Fruit fly (Drosophila melanogaster) whole organism, wandering third instar larva: ENCODE data around the gene Ir94e.

Experiments used
- Abd-B ChIP-seq: fragments of >200 bp; optimal IDR thresholded peaks from 2 replicates; lab custom pipeline; 2017; ENCODE audit warnings: missing biosample characterization, missing genetic modification characterization
- Dif ChIP-seq: fragments of 200-275, 200-300 bp; sonication (Bioruptor generic); optimal IDR thresholded peaks from 2 replicates; lab custom pipeline; 2018; ENCODE audit warnings: missing biosample characterization, missing genetic modification characterization; ENCODE audit not compliant: partially characterized antibody
- dmrt93B ChIP-seq: fragments of 200-800 bp; sonication (Bioruptor generic); optimal IDR thresholded peaks from 2 replicates; lab custom pipeline; 2018; ENCODE audit warnings: missing biosample characterization, mild to moderate bottlenecking, missing genetic modification characterization
- dsf ChIP-seq: sonication (Bioruptor generic); optimal IDR thresholded peaks from 2 replicates; lab custom pipeline; 2016; ENCODE audit warnings: missing biosample characterization, missing genetic modification characterization, borderline replicate concordance
- jim ChIP-seq: fragments of 175-275, 200-325 bp; sonication (Bioruptor generic); optimal IDR thresholded peaks from 2 replicates; lab custom pipeline; 2016; ENCODE audit warnings: missing biosample characterization, mild to moderate bottlenecking, missing genetic modification characterization
- lola ChIP-seq: fragments of >200 bp; optimal IDR thresholded peaks from 2 replicates; lab custom pipeline; 2017; ENCODE audit warnings: missing biosample characterization, missing genetic modification characterization
- pan ChIP-seq: fragments of >200 bp; optimal IDR thresholded peaks from 2 replicates; lab custom pipeline; 2017
- sage ChIP-seq: fragments of 200-800 bp; sonication (Bioruptor generic); optimal IDR thresholded peaks from 2 replicates; lab custom pipeline; 2016; ENCODE audit warnings: missing biosample characterization, mild to moderate bottlenecking, missing genetic modification characterization
- sv ChIP-seq: fragments of 200-800 bp; sonication (Bioruptor generic); optimal IDR thresholded peaks from 3 replicates; lab custom pipeline; 2016; ENCODE audit warnings: missing biosample characterization, missing genetic modification characterization

- TF ChIP-seq sv (GFP tag; lab: Kevin White, UChicago) (no peak), jim (GFP tag; lab: Kevin White, UChicago) (no peak), Dif (no peak), dsf (GFP tag; lab: Kevin White, UChicago) (no peak), dmrt93B (GFP tag; lab: Kevin White, UChicago) (no peak), Abd-B (GFP tag; lab: Kevin White, UChicago) (no peak), lola (GFP tag; lab: Kevin White, UChicago) (no peak), sage (GFP tag; lab: Kevin White, UChicago) (no peak), pan (lab: Kevin White, UChicago) (no peak)
These were observed 5.6 kb upstream of the Ir94e start for dm6 chr3R:23399679-23400078.
